Worm (Caenorhabditis elegans): ENCODE data around the gene F28H6.6.

The F28H6.6 gene

DNA sequence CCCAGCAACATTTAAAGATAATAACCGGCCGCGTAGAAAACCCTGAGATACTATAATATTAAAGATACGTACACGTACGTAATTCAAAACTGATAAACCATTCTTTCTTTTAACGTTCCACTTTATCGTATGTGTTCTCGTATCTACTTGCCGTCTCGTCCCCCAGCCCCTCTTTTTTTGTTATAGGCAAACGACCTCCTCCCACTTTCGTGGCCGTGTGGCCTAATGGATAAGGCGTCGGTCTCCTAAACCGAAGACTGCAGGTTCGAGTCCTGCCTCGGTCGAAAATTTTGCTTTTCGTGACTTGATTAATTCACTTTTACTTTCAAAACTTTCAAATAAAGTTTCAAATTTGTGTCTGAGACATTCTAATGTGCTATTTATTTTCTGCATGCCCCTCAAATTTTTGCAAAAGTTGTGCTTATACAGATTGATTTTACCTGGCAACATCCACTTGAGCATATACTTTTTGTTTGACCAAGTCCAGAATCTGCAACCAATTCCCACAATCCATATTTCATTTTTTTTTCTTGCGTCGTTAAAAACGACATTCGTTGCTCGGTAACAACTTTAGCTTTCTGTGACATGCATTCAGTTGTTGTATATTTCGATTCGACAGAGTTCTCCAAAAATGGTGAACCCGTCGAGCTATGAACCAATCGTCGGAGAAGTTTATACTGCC lies 10.1 kb downstream of the F28H6.6 start, which contains the start of gene F28H6.7:
Gene F28H6.7 (plus strand): TSS at position 632 of the 682 bp plus-strand sequence.
- TF ChIP-seq nhr-76 (tag; optimal IDR thresholded peaks at IDR 0.05) (no peak), drap-1 (GFP tag; optimal IDR thresholded peaks at IDR 0.05) (peak; percentile 93), ham-2 (GFP tag; optimal IDR thresholded peaks at IDR 0.05) (peak; percentile 82), ztf-11 (tag; optimal IDR thresholded peaks at IDR 0.05) (peak; percentile 32), ceh-83 (GFP tag; optimal IDR thresholded peaks at IDR 0.05) (peak; percentile 97), hlh-1 (tag; optimal IDR thresholded peaks at IDR 0.05) (peak; percentile 51), sem-2 (GFP tag; optimal IDR thresholded peaks at IDR 0.05) (peak; percentile 89), zip-8 (tag; optimal IDR thresholded peaks at IDR 0.05) (no peak), ceh-43 (GFP tag; optimal IDR thresholded peaks at IDR 0.05) (peak; percentile 91), flh-1 (GFP tag; optimal IDR thresholded peaks at IDR 0.05) (peak; percentile 82), nhr-12 (tag; optimal IDR thresholded peaks at IDR 0.05) (no peak), unc-120 (tag; optimal IDR thresholded peaks at IDR 0.05; ENCODE audit: poor library complexity, severe bottlenecking) (peak; percentile 90), mls-2 (tag; optimal IDR thresholded peaks at IDR 0.05) (peak; percentile 97), bed-3 (GFP tag; optimal IDR thresholded peaks at IDR 0.05) (peak; percentile 84), nhr-237 (tag; optimal IDR thresholded peaks at IDR 0.05) (no peak), sptf-1 (tag; optimal IDR thresholded peaks at IDR 0.05) (peak; percentile 96), M03D4.4 (tag; optimal IDR thresholded peaks at IDR 0.05) (peak; percentile 95), tbx-8 (GFP tag; optimal IDR thresholded peaks at IDR 0.05) (peak; percentile 89), mab-5 (tag; optimal IDR thresholded peaks at IDR 0.05) (no peak), snpc-4 (tag; optimal IDR thresholded peaks at IDR 0.05) (no peak), unc-62 (GFP tag; optimal IDR thresholded peaks at IDR 0.05) (peak; percentile 40), lin-32 (GFP tag; optimal IDR thresholded peaks at IDR 0.05) (peak; percentile 90), lin-13 (tag; optimal IDR thresholded peaks at IDR 0.05) (peak; percentile 39), blmp-1 (tag; optimal IDR thresholded peaks at IDR 0.05) (peak; percentile 76), unc-39 (tag; optimal IDR thresholded peaks at IDR 0.05) (no peak), cnd-1 (tag; optimal IDR thresholded peaks at IDR 0.05) (peak; percentile 95)

DNA sequence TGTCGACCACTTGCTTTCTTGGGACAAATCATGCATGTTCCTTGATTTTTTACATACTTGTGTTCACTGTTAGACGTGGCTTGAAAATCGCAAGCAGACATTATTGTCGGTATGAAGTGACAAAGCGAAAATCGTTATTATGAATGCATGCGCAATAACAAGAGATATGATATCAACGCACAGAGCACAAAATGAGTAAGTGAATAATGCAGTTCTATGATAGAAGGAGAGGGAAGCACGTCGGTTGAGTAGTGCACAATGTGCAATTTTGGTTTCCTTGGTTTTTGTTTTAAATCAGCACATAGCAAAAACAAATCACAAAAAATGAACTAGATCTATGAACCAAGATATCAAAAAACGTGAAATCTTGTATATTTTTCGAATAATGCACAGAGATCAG lies 12.3 kb downstream of the F28H6.6 start, which contains the start of gene nhr-281:
Gene nhr-281 (minus strand): TSS at position 101 of the 400 bp plus-strand sequence.
- no peak for TF ChIP-seq pha-4 (tag; optimal IDR thresholded peaks at IDR 0.05)
- no peak for TF ChIP-seq ztf-11 (tag; optimal IDR thresholded peaks at IDR 0.05)
- TF ChIP-seq nhr-76 (tag; optimal IDR thresholded peaks at IDR 0.05): no peak
- no peak for TF ChIP-seq hlh-1 (tag; optimal IDR thresholded peaks at IDR 0.05)
- no peak for TF ChIP-seq flh-1 (GFP tag; optimal IDR thresholded peaks at IDR 0.05)

DNA sequence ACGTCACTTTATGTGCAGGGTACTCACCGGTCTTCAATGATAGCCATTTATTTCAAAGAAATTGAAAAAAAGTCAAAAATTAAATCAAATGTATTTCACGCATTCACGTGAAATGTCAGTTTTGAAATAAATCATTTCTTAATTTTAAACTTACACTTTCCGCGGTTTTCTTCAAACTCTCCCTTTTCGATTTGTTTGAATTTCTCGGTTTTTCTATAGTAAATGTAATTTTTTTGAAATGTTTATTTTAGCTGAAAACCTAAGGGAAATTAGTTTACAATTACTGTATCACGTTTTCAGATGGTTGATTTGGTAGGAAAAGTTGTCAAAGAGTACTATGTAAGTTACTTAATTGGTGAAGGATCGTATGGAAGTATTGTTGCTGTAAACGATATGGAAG lies 17.4 kb downstream of the F28H6.6 start, which contains the start of gene F16B12.7:
Gene F16B12.7 (plus strand): TSS at position 301 of the 400 bp plus-strand sequence.
- no peak for TF ChIP-seq sptf-1 (tag; optimal IDR thresholded peaks at IDR 0.05)
- no peak for TF ChIP-seq nhr-237 (tag; optimal IDR thresholded peaks at IDR 0.05)
- TF ChIP-seq blmp-1 (tag; optimal IDR thresholded peaks at IDR 0.05): no peak
- no peak for TF ChIP-seq M03D4.4 (tag; optimal IDR thresholded peaks at IDR 0.05)
- no peak for TF ChIP-seq snpc-4 (tag; optimal IDR thresholded peaks at IDR 0.05)
- TF ChIP-seq hlh-1 (tag; optimal IDR thresholded peaks at IDR 0.05): no peak
- TF ChIP-seq elt-3 (tag; optimal IDR thresholded peaks at IDR 0.05): no peak
- no peak for TF ChIP-seq ceh-83 (GFP tag; optimal IDR thresholded peaks at IDR 0.05)
- no peak for TF ChIP-seq ham-2 (GFP tag; optimal IDR thresholded peaks at IDR 0.05)
- TF ChIP-seq unc-62 (GFP tag; optimal IDR thresholded peaks at IDR 0.05): no peak

DNA sequence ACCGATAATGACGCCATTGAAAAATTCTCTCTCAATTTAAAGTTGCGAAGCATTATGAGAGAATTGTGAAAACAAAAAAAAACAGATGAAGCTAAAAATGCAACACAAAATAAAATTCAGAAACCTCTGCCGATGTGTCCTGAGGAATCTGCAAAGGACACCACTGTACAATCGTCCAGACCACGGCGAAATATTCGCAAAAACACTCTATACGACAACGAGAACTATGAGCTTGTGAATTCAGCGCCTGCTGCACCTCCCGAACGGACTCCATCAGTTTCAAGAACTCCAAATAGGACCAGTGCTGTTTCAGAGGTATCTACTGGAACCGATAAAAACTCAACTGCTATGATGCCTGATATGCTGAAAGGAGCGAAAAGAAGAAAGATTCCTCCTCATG lies 23.2 kb downstream of the F28H6.6 start:
- TF ChIP-seq unc-62 (GFP tag; optimal IDR thresholded peaks at IDR 0.05) (no peak), ceh-39 (tag; optimal IDR thresholded peaks at IDR 0.05) (no peak), nhr-28 (tag; optimal IDR thresholded peaks at IDR 0.05) (no peak), ces-1 (GFP tag; optimal IDR thresholded peaks at IDR 0.05) (no peak), hlh-1 (tag; optimal IDR thresholded peaks at IDR 0.05) (no peak), snpc-4 (tag; optimal IDR thresholded peaks at IDR 0.05) (no peak), lin-13 (tag; optimal IDR thresholded peaks at IDR 0.05) (no peak), zip-8 (tag; optimal IDR thresholded peaks at IDR 0.05) (no peak), mep-1 (tag; optimal IDR thresholded peaks at IDR 0.05) (no peak), mab-5 (tag; optimal IDR thresholded peaks at IDR 0.05) (no peak), sem-2 (GFP tag; optimal IDR thresholded peaks at IDR 0.05) (no peak), lsy-2 (tag; optimal IDR thresholded peaks at IDR 0.05) (no peak), unc-120 (tag; optimal IDR thresholded peaks at IDR 0.05; ENCODE audit: poor library complexity, severe bottlenecking) (no peak), nhr-12 (tag; optimal IDR thresholded peaks at IDR 0.05) (no peak), unc-39 (tag; optimal IDR thresholded peaks at IDR 0.05) (no peak), ham-2 (GFP tag; optimal IDR thresholded peaks at IDR 0.05) (no peak), pha-4 (tag; optimal IDR thresholded peaks at IDR 0.05) (no peak)

Data from whole organism, mixed stage, embryonic.